Fruit fly (Drosophila melanogaster) whole organism, embryonic: Measurements from ENCODE around the gene CG13380.

Experiments
- Antp ChIP-seq: fragments of 200-800 bp; sonication (Bioruptor generic); optimal IDR thresholded peaks from 3 replicates; lab custom pipeline; 2016; ENCODE audit warnings: missing biosample characterization, missing genetic modification characterization
- Awh ChIP-seq: fragments of 200-800 bp; sonication (Bioruptor generic); IDR thresholded peaks from 2 replicates; pipeline ENCODE4, ENCODE4 v1.3.6; 2022; ENCODE audit warnings: missing biosample characterization, missing genetic modification characterization
- BEAF-32 ChIP-seq: fragments of 200-800 bp; sonication (Bioruptor generic); optimal IDR thresholded peaks from 3 replicates; lab custom pipeline; 2017; ENCODE audit warnings: missing biosample characterization, missing genetic modification characterization, mild to moderate bottlenecking, moderate library complexity, missing genetic modification reagents
- C15 ChIP-seq: fragments of 200-800 bp; sonication (Bioruptor generic); IDR thresholded peaks from 3 replicates; pipeline ENCODE4 v1.3.6; 2022; ENCODE audit warnings: missing biosample characterization, missing genetic modification characterization
- CG10565 ChIP-seq: fragments of 200-800 bp; sonication (Bioruptor generic); optimal IDR thresholded peaks from 3 replicates; lab custom pipeline; 2016; ENCODE audit warnings: missing biosample characterization, mild to moderate bottlenecking, missing genetic modification characterization
- CG11085 ChIP-seq: fragments of 200-800 bp; sonication (Bioruptor generic); IDR thresholded peaks from 2 replicates; pipeline ENCODE4 v1.3.6; 2022; ENCODE audit warnings: missing biosample characterization, missing genetic modification characterization
- CG11456 ChIP-seq: fragments of 200-800 bp; sonication (Bioruptor generic); IDR thresholded peaks from 3 replicates; pipeline ENCODE4 v1.3.6; 2022; ENCODE audit warnings: missing biosample characterization, missing genetic modification characterization
- CG12219 ChIP-seq: fragments of 200-800 bp; sonication (Bioruptor generic); optimal IDR thresholded peaks from 3 replicates; lab custom pipeline; 2018; ENCODE audit warnings: missing biosample characterization, mild to moderate bottlenecking, missing genetic modification characterization
- CG13424 ChIP-seq: fragments of 200-800 bp; sonication (Bioruptor generic); optimal IDR thresholded peaks from 2 replicates; lab custom pipeline; 2019; ENCODE audit warnings: missing biosample characterization, mild to moderate bottlenecking, missing genetic modification characterization, moderate library complexity
- CG16779 ChIP-seq: fragments of 200-800 bp; sonication (Bioruptor generic); IDR thresholded peaks from 2 replicates; pipeline ENCODE4 v1.3.6; 2022; ENCODE audit warnings: missing biosample characterization, missing genetic modification characterization
- CG16813 ChIP-seq: fragments of 200-800 bp; sonication (Bioruptor generic); IDR thresholded peaks from 3 replicates; pipeline ENCODE4 v1.3.6; 2022; ENCODE audit warnings: missing biosample characterization, missing genetic modification characterization; ENCODE audit not compliant: partially characterized antibody
- CG17829 ChIP-seq: fragments of 200-800 bp; optimal IDR thresholded peaks from 2 replicates; lab custom pipeline; 2019; ENCODE audit warnings: missing biosample characterization, mild to moderate bottlenecking, missing genetic modification characterization, moderate library complexity
- CG1832 ChIP-seq: fragments of 200-800 bp; sonication (Bioruptor generic); optimal IDR thresholded peaks from 2 replicates; lab custom pipeline; 2017; ENCODE audit warnings: missing biosample characterization, mild to moderate bottlenecking, missing genetic modification characterization, inconsistent platforms
- CG3726 ChIP-seq: fragments of 200-800 bp; sonication (Bioruptor generic); IDR thresholded peaks from 3 replicates; pipeline ENCODE4, ENCODE4 v1.3.6; 2022; ENCODE audit warnings: missing biosample characterization, missing genetic modification characterization
- CG3995 ChIP-seq: fragments of 200-800 bp; sonication (Bioruptor generic); optimal IDR thresholded peaks from 3 replicates; lab custom pipeline; 2016; ENCODE audit warnings: missing biosample characterization, missing genetic modification characterization
- CG42726 ChIP-seq: fragments of 200-800 bp; sonication (Bioruptor generic); IDR thresholded peaks from 2 replicates; pipeline ENCODE4 v1.3.6; 2022; ENCODE audit warnings: missing biosample characterization, missing genetic modification characterization; ENCODE audit not compliant: partially characterized antibody
- CG4854 ChIP-seq: fragments of 200-800 bp; sonication (Bioruptor generic); optimal IDR thresholded peaks from 2 replicates; lab custom pipeline; 2016; ENCODE audit warnings: missing biosample characterization, missing genetic modification characterization, inconsistent platforms
- CG6683 ChIP-seq: fragments of 200-800 bp; sonication (Bioruptor generic); optimal IDR thresholded peaks from 2 replicates; lab custom pipeline; 2017; ENCODE audit warnings: missing biosample characterization, mild to moderate bottlenecking, missing genetic modification characterization, missing genetic modification reagents
- CG6765 ChIP-seq: fragments of 200-800 bp; sonication (Bioruptor generic); optimal IDR thresholded peaks from 3 replicates; lab custom pipeline; 2017; ENCODE audit warnings: missing biosample characterization, mild to moderate bottlenecking, missing genetic modification characterization
- CG8924 ChIP-seq: fragments of 200-800 bp; optimal IDR thresholded peaks from 3 replicates; lab custom pipeline; 2019; ENCODE audit warnings: missing biosample characterization, mild to moderate bottlenecking, missing genetic modification characterization, moderate library complexity
- Camta ChIP-seq: fragments of 200-800 bp; sonication (Bioruptor generic); optimal IDR thresholded peaks from 2 replicates; lab custom pipeline; 2016; ENCODE audit warnings: missing biosample characterization, missing genetic modification characterization
- Chrac-16 ChIP-seq: fragments of 200-800 bp; sonication (Bioruptor generic); optimal IDR thresholded peaks from 3 replicates; lab custom pipeline; 2016; ENCODE audit warnings: missing biosample characterization, missing genetic modification characterization
- Dad ChIP-seq: fragments of 200-800 bp; sonication (Bioruptor generic); optimal IDR thresholded peaks from 3 replicates; lab custom pipeline; 2016; ENCODE audit warnings: missing biosample characterization, missing genetic modification characterization
- Deaf1 ChIP-seq: fragments of 200-800 bp; optimal IDR thresholded peaks from 3 replicates; lab custom pipeline; 2019; ENCODE audit warnings: missing biosample characterization, mild to moderate bottlenecking, missing genetic modification characterization, moderate library complexity
- Fer3 ChIP-seq: fragments of 200-800 bp; sonication (Bioruptor generic); optimal IDR thresholded peaks from 2 replicates; lab custom pipeline; 2018; ENCODE audit warnings: missing biosample characterization, mild to moderate bottlenecking, missing genetic modification characterization, moderate library complexity
- HLH54F ChIP-seq: fragments of 200-800 bp; sonication (Bioruptor generic); optimal IDR thresholded peaks from 3 replicates; lab custom pipeline; 2016; ENCODE audit warnings: missing biosample characterization, missing genetic modification characterization
- Hey ChIP-seq: fragments of 200-800 bp; sonication (Bioruptor generic); optimal IDR thresholded peaks from 3 replicates; lab custom pipeline; 2018; ENCODE audit warnings: missing biosample characterization, mild to moderate bottlenecking, missing genetic modification characterization
- Lim3 ChIP-seq: fragments of 200-800 bp; sonication (Bioruptor generic); IDR thresholded peaks from 2 replicates; pipeline ENCODE4 v1.3.6; 2022; ENCODE audit warnings: missing biosample characterization, missing genetic modification characterization
- Mes4 ChIP-seq: fragments of 200-800 bp; sonication (Bioruptor generic); optimal IDR thresholded peaks from 2 replicates; lab custom pipeline; 2016; ENCODE audit warnings: missing biosample characterization, missing genetic modification characterization
- Opbp ChIP-seq: fragments of 200-800 bp; sonication (Bioruptor generic); IDR thresholded peaks from 3 replicates; pipeline ENCODE4 v1.3.6; 2022; ENCODE audit warnings: missing biosample characterization, missing genetic modification characterization; ENCODE audit not compliant: partially characterized antibody
- Optix ChIP-seq: fragments of 200-800 bp; sonication (Bioruptor generic); IDR thresholded peaks from 3 replicates; pipeline ENCODE4 v1.3.6; 2022; ENCODE audit warnings: missing biosample characterization, missing genetic modification characterization
- Xrp1 ChIP-seq: fragments of 200-800 bp; sonication (Bioruptor generic); IDR thresholded peaks from 2 replicates; pipeline ENCODE4 v1.3.6; 2022; ENCODE audit warnings: missing biosample characterization, missing genetic modification characterization
- ara ChIP-seq: fragments of 200-800 bp; sonication (Bioruptor generic); IDR thresholded peaks from 2 replicates; pipeline ENCODE4 v1.3.6; 2022; ENCODE audit warnings: missing biosample characterization, missing genetic modification characterization
- bab2 ChIP-seq: fragments of 200-800 bp; sonication (Bioruptor generic); optimal IDR thresholded peaks from 2 replicates; lab custom pipeline; 2016; ENCODE audit warnings: missing biosample characterization, missing genetic modification characterization
- cg ChIP-seq: fragments of 200-800 bp; sonication (Bioruptor generic); optimal IDR thresholded peaks from 3 replicates; lab custom pipeline; 2019; ENCODE audit warnings: missing biosample characterization, mild to moderate bottlenecking, missing genetic modification characterization, moderate library complexity
- chinmo ChIP-seq: fragments of 200-800 bp; sonication (Bioruptor generic); IDR thresholded peaks from 4 replicates; pipeline ENCODE4 v1.3.6; 2022; ENCODE audit warnings: missing biosample characterization, missing genetic modification characterization; ENCODE audit not compliant: partially characterized antibody
- en ChIP-seq: fragments of 200-800 bp; sonication (Bioruptor generic); optimal IDR thresholded peaks from 2 replicates; lab custom pipeline; 2016; ENCODE audit warnings: missing biosample characterization, missing genetic modification characterization
- gcm ChIP-seq: fragments of 200-800 bp; sonication (Bioruptor generic); optimal IDR thresholded peaks from 2 replicates; lab custom pipeline; 2019; ENCODE audit warnings: missing biosample characterization, mild to moderate bottlenecking, missing genetic modification characterization, moderate library complexity
- gfzf ChIP-seq: fragments of 200-800 bp; sonication (Bioruptor generic); optimal IDR thresholded peaks from 2 replicates; lab custom pipeline; 2016; ENCODE audit warnings: missing biosample characterization, mild to moderate bottlenecking, missing genetic modification characterization, moderate library complexity
- grn ChIP-seq: fragments of 200-800 bp; sonication (Bioruptor generic); optimal IDR thresholded peaks from 3 replicates; lab custom pipeline; 2017; ENCODE audit warnings: missing biosample characterization, missing genetic modification characterization
- hbn ChIP-seq: fragments of 200-800 bp; sonication (Bioruptor generic); IDR thresholded peaks from 2 replicates; pipeline ENCODE4 v1.3.6; 2022; ENCODE audit warnings: missing biosample characterization, missing genetic modification characterization; ENCODE audit not compliant: partially characterized antibody
- insv ChIP-seq, 2 experiments: fragments of 200-800 bp; sonication (Bioruptor generic); optimal IDR thresholded peaks; 3 replicates each; lab custom pipeline; 2016 to 2018; ENCODE audit warnings: missing biosample characterization in 2 of 2, missing genetic modification characterization in 2 of 2
- kni ChIP-seq: fragments of 200-800 bp; sonication (Bioruptor generic); optimal IDR thresholded peaks from 3 replicates; lab custom pipeline; 2017; ENCODE audit warnings: mild to moderate bottlenecking, missing biosample characterization, missing genetic modification reagents, missing genetic modification characterization
- maf-S ChIP-seq: fragments of 200-800 bp; sonication (Bioruptor generic); optimal IDR thresholded peaks from 2 replicates; lab custom pipeline; 2016; ENCODE audit warnings: missing biosample characterization, missing genetic modification characterization
- nerfin-1 ChIP-seq: fragments of 200-800 bp; sonication (Bioruptor generic); optimal IDR thresholded peaks from 3 replicates; lab custom pipeline; 2019; ENCODE audit warnings: missing biosample characterization, mild to moderate bottlenecking, missing genetic modification characterization, moderate library complexity
- pzg ChIP-seq: fragments of 200-800 bp; sonication (Bioruptor generic); optimal IDR thresholded peaks from 3 replicates; lab custom pipeline; 2018; ENCODE audit warnings: missing biosample characterization, mild to moderate bottlenecking, missing genetic modification characterization, moderate library complexity
- ranshi ChIP-seq: fragments of 200-800 bp; sonication (Bioruptor generic); IDR thresholded peaks from 2 replicates; pipeline ENCODE4 v1.3.6; 2022; ENCODE audit warnings: missing biosample characterization, missing genetic modification characterization
- ro ChIP-seq: fragments of 200-800 bp; sonication (Bioruptor generic); IDR thresholded peaks from 2 replicates; pipeline ENCODE4 v1.3.6; 2022; ENCODE audit warnings: missing biosample characterization, missing genetic modification characterization
- sens ChIP-seq: fragments of 200-800 bp; sonication (Bioruptor generic); peaks from one replicate; lab custom pipeline; 2016; ENCODE audit warnings: missing biosample characterization, missing genetic modification characterization
- sr ChIP-seq: fragments of 200-800 bp; sonication (Bioruptor generic); IDR thresholded peaks from 3 replicates; pipeline ENCODE4 v1.3.6; 2022; ENCODE audit warnings: missing biosample characterization, missing genetic modification characterization
- tup ChIP-seq: fragments of 200-800 bp; sonication (Bioruptor generic); optimal IDR thresholded peaks from 2 replicates; lab custom pipeline; 2016; ENCODE audit warnings: missing biosample characterization, mild to moderate bottlenecking, missing genetic modification characterization, moderate library complexity

Gene CG13380

dm6 chr3L:18625786-18626185, 8.0 kb upstream of the CG13380 start, which contains the start of gene MYPT-75D (continued):
- no peak for TF ChIP-seq CG11456 (GFP tag; lab: Robert Waterston, UW)
- TF ChIP-seq C15 (GFP tag; lab: Robert Waterston, UW): no peak
- TF ChIP-seq maf-S: no peak
- TF ChIP-seq Hey (tag; lab: Kevin White, UChicago): no peak
- peak; percentile 47 for TF ChIP-seq Deaf1 (tag; lab: Kevin White, UChicago)
- TF ChIP-seq bab2: no peak
- TF ChIP-seq Antp (GFP tag; lab: Kevin White, UChicago): peak; percentile 29
- peak; percentile 54; the same call in 1 of the 3 replicates for TF ChIP-seq sr (GFP tag; lab: Robert Waterston, UW)
- peak; percentile 47 for TF ChIP-seq grn (GFP tag; lab: Kevin White, UChicago)
- TF ChIP-seq gcm (GFP tag; lab: Kevin White, UChicago): peak; percentile 30
- TF ChIP-seq CG16813 (GFP tag; lab: Robert Waterston, UW): peak; percentile 90
- peak; percentile 5; the same call in 1 of the 2 replicates for TF ChIP-seq ranshi (GFP tag; lab: Robert Waterston, UW)
- TF ChIP-seq cg (GFP tag; lab: Kevin White, UChicago): peak; percentile 58
- TF ChIP-seq ara (GFP tag; lab: Robert Waterston, UW): no peak
- TF ChIP-seq CG42726 (GFP tag; lab: Robert Waterston, UW): peak; percentile 90
- TF ChIP-seq CG12219 (GFP tag; lab: Kevin White, UChicago): peak; percentile 32
- TF ChIP-seq CG4854 (GFP tag; lab: Kevin White, UChicago): no peak
- TF ChIP-seq CG1832 (GFP tag; lab: Kevin White, UChicago): no peak
- no peak for TF ChIP-seq CG3726 (GFP tag; lab: Robert Waterston, UW)
- peak; percentile 93 for TF ChIP-seq hbn
- TF ChIP-seq en (GFP tag; lab: Kevin White, UChicago): no peak
- TF ChIP-seq Optix: no peak
- TF ChIP-seq CG10565 (GFP tag; lab: Kevin White, UChicago): no peak
- TF ChIP-seq insv (GFP tag; optimal IDR thresholded peaks at IDR 0.05; lab: Kevin White, UChicago): peak in 1 of 2 experiments; percentile 42
- peak; percentile 90 for TF ChIP-seq sens
- TF ChIP-seq Mes4 (GFP tag; lab: Kevin White, UChicago): peak; percentile 39
- peak; percentile 85 for TF ChIP-seq CG17829 (tag; lab: Kevin White, UChicago)
- 0 out of 2 replicates have a peak, but pooled peaks have one; percentile 6 for TF ChIP-seq Xrp1 (GFP tag; lab: Robert Waterston, UW)
- TF ChIP-seq CG16779 (GFP tag; lab: Robert Waterston, UW): 0 out of 2 replicates have a peak, but pooled peaks have one; percentile 35
- TF ChIP-seq Awh (GFP tag; lab: Robert Waterston, UW): no peak; the same call in 1 of the 2 replicates
- peak; percentile 41 for TF ChIP-seq gfzf (GFP tag; lab: Kevin White, UChicago)
- TF ChIP-seq HLH54F: peak; percentile 2
- peak; percentile 11 for TF ChIP-seq CG13424
- peak; percentile 76 for TF ChIP-seq pzg (GFP tag; lab: Kevin White, UChicago)
- no peak for TF ChIP-seq CG3995 (GFP tag; lab: Kevin White, UChicago)
- peak; percentile 45 for TF ChIP-seq Dad (GFP tag; lab: Kevin White, UChicago)
- peak; percentile 97 for TF ChIP-seq chinmo (GFP tag; lab: Robert Waterston, UW)
- TF ChIP-seq CG6765 (GFP tag; lab: Kevin White, UChicago): no peak
- no peak for TF ChIP-seq Chrac-16 (GFP tag; lab: Kevin White, UChicago)
- TF ChIP-seq Lim3 (GFP tag; lab: Robert Waterston, UW): no peak
- no peak for TF ChIP-seq CG6683
- peak; percentile 56 for TF ChIP-seq CG8924
- peak; percentile 67 for TF ChIP-seq nerfin-1 (tag; lab: Kevin White, UChicago)
- no peak for TF ChIP-seq CG11085 (GFP tag; lab: Robert Waterston, UW)
- no peak for TF ChIP-seq tup
- TF ChIP-seq Opbp (GFP tag; lab: Robert Waterston, UW): peak; percentile 97
- peak; percentile 0 for TF ChIP-seq Fer3 (tag; lab: Kevin White, UChicago)
- TF ChIP-seq Camta (GFP tag; lab: Kevin White, UChicago): peak; percentile 29
- peak; percentile 57 for TF ChIP-seq kni (GFP tag; lab: Kevin White, UChicago)
- no peak for TF ChIP-seq ro (GFP tag; lab: Robert Waterston, UW)
- TF ChIP-seq BEAF-32 (GFP tag; lab: Kevin White, UChicago): peak; percentile 89
